Worm (Caenorhabditis elegans): ENCODE measurements around the gene rpl-28.

Gene rpl-28

DNA sequence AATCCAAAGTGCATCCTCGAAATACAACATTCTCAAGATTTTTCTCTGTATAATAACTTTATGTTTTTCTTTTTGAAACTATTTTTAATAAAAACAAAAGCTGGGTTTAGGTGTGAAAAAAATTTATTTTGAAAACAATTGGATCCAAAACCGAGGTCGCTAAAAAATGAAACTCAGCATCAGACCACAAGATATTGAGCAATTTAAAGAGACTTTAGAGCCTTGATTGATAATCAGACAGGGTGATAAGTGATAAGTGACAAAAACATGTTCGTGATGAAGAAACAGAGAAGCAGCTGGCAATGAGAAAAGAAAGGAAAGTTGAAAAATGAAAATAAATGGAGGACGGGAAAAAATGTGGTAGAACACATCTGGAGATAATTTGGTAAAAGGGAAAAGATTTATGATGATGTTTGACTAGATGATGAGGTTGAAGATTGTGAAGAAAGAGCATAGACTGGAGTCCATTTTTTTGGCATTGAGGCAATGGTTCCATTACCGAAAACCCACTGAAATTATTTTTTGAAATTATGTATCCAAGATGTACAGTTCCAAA is 23.7 kb upstream of the rpl-28 start, which contains the start of gene C15C8.6:
C15C8.6 (minus strand) TSS at position 51 of the 556 bp plus-strand sequence.
- peak; percentile 87 for TF ChIP-seq dsc-1 (tag; optimal IDR thresholded peaks at IDR 0.05)
- TF ChIP-seq snpc-4 (tag; optimal IDR thresholded peaks at IDR 0.05): no peak
- TF ChIP-seq fkh-4 (tag; optimal IDR thresholded peaks at IDR 0.05; ENCODE audit: borderline replicate concordance): peak; percentile 83

ce11 chrV:12749558-12749957 is 21.6 kb upstream of the rpl-28 start:
- no peak for TF ChIP-seq sup-37 (GFP tag; optimal IDR thresholded peaks at IDR 0.05)
- no peak for TF ChIP-seq lir-3 (tag; optimal IDR thresholded peaks at IDR 0.05; ENCODE audit: poor library complexity)
- TF ChIP-seq lin-39 (tag; optimal IDR thresholded peaks at IDR 0.05): no peak
- TF ChIP-seq unc-30 (tag; optimal IDR thresholded peaks at IDR 0.05): no peak
- TF ChIP-seq skn-1 (tag; optimal IDR thresholded peaks at IDR 0.05): no peak
- TF ChIP-seq unc-98 (GFP tag; IDR thresholded peaks at IDR 0.05): no peak
- TF ChIP-seq lin-13 (GFP tag; optimal IDR thresholded peaks at IDR 0.05): no peak
- no peak for TF ChIP-seq fos-1 (tag; optimal IDR thresholded peaks at IDR 0.05)
- TF ChIP-seq lin-14 (GFP tag; optimal IDR thresholded peaks at IDR 0.05): no peak
- TF ChIP-seq hpl-2 (GFP tag; optimal IDR thresholded peaks at IDR 0.05): no peak
- no peak for TF ChIP-seq fkh-8 (tag; optimal IDR thresholded peaks at IDR 0.05)
- no peak for TF ChIP-seq nhr-12 (tag; optimal IDR thresholded peaks at IDR 0.05)
- TF ChIP-seq C34B4.2 (tag; optimal IDR thresholded peaks at IDR 0.05): no peak
- no peak for TF ChIP-seq fkh-10 (GFP tag; optimal IDR thresholded peaks at IDR 0.05)
- no peak for TF ChIP-seq efl-3 (GFP tag; optimal IDR thresholded peaks at IDR 0.05)
- TF ChIP-seq irx-1 (tag; optimal IDR thresholded peaks at IDR 0.05): no peak
- no peak for TF ChIP-seq pqm-1 (tag; optimal IDR thresholded peaks at IDR 0.05)
- TF ChIP-seq vab-15 (tag; optimal IDR thresholded peaks at IDR 0.05): no peak
- TF ChIP-seq nhr-28 (tag; optimal IDR thresholded peaks at IDR 0.05): no peak

ce11 chrV:12747856-12748255 is 19.9 kb upstream of the rpl-28 start, which contains the start of gene C15C8.5:
C15C8.5 (plus strand) TSS chrV:12748007.
- TF ChIP-seq lin-14 (GFP tag; optimal IDR thresholded peaks at IDR 0.05): peak; percentile 36
- no peak for TF ChIP-seq vab-15 (tag; optimal IDR thresholded peaks at IDR 0.05)
- TF ChIP-seq ces-1 (GFP tag; optimal IDR thresholded peaks at IDR 0.05): peak; percentile 43
- TF ChIP-seq fkh-10 (GFP tag; optimal IDR thresholded peaks at IDR 0.05): peak; percentile 93

DNA sequence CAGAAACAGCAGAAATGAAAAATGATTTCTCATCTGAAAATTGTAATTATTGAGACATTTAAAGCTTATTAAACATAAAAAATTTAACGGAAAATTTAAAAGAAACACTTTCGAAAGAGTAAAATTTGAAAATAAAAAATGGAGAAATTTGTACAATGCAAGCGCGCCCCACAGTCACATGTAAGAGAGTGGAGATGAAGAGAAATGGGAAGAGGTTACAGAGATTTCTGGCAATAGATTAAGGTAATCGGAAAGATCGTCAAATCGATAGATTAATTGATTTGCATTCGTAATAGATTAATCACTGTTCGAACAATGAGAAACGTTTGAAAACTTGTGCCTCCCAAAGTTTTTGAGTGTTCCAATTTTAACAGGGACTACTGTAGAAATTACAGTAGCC is 19.5 kb upstream of the rpl-28 start, which contains the start of gene C15C8.4:
C15C8.4 (minus strand) TSS at position 33 of the 400 bp plus-strand sequence.
- TF ChIP-seq hpl-2 (GFP tag; optimal IDR thresholded peaks at IDR 0.05) (no peak), fos-1 (tag; optimal IDR thresholded peaks at IDR 0.05) (no peak), nhr-85 (tag) (no peak), lin-13 (GFP tag; optimal IDR thresholded peaks at IDR 0.05) (peak; percentile 9), blmp-1 (tag; optimal IDR thresholded peaks at IDR 0.05) (peak; percentile 74), snu-23 (GFP tag; optimal IDR thresholded peaks at IDR 0.05) (no peak), pax-3 (tag; optimal IDR thresholded peaks at IDR 0.05) (no peak), nhr-76 (tag; optimal IDR thresholded peaks at IDR 0.05) (no peak), Y116A8C.19 (tag; optimal IDR thresholded peaks at IDR 0.05; ENCODE audit: borderline replicate concordance) (no peak), efl-1 (optimal IDR thresholded peaks at IDR 0.05) (peak; percentile 15 to 20), efl-1 (GFP tag; optimal IDR thresholded peaks at IDR 0.05 in 1 of 2) (peak; percentile 12 to 85), elt-3 (tag; optimal IDR thresholded peaks at IDR 0.05) (no peak), rnt-1 (tag; optimal IDR thresholded peaks at IDR 0.05) (peak; percentile 12), ama-1 (optimal IDR thresholded peaks at IDR 0.05) (no peak), F16B12.6 (tag; optimal IDR thresholded peaks at IDR 0.05) (no peak), mep-1 (tag; optimal IDR thresholded peaks at IDR 0.05) (peak; percentile 37), dpl-1 (GFP tag; optimal IDR thresholded peaks at IDR 0.05) (peak in 1 of 3 experiments; percentile 40), swsn-7 (tag; optimal IDR thresholded peaks at IDR 0.05) (no peak), unc-98 (GFP tag; IDR thresholded peaks at IDR 0.05) (no peak), nhr-28 (tag; optimal IDR thresholded peaks at IDR 0.05) (no peak), nhr-12 (tag; optimal IDR thresholded peaks at IDR 0.05) (no peak), mab-9 (GFP tag; IDR thresholded peaks at IDR 0.05) (no peak), lsy-2 (tag; optimal IDR thresholded peaks at IDR 0.05) (peak in 1 of 2 experiments; percentile 50)

Data from whole organism, L1 larva.